Worm (Caenorhabditis elegans): Measurements from ENCODE around the gene M01G5.1.

- TF ChIP-seq nhr-237 (tag; optimal IDR thresholded peaks at IDR 0.05) (no peak), elt-3 (tag; optimal IDR thresholded peaks at IDR 0.05) (no peak)
Measured at ce11 chrIII:1539366-1539765, 43.2 kb downstream of the M01G5.1 start.
